Worm (Caenorhabditis elegans) whole organism, mixed stage, embryonic: Measurements from ENCODE around the gene T10F2.5.
A peak's percentile ranks its signal among the peaks of the same experiment; 100 is the strongest.

Experiments
- M03D4.4 ChIP-seq: sonication (generic microtip); optimal IDR thresholded peaks from 2 replicates; lab custom pipeline; 2017; ENCODE audit warnings: mild to moderate bottlenecking, missing genetic modification characterization, missing compliant biosample characterization
- bed-3 ChIP-seq: fragments of 200-800 bp; sonication (Bioruptor generic); optimal IDR thresholded peaks from 3 replicates; lab custom pipeline; 2018; ENCODE audit warnings: mild to moderate bottlenecking, missing genetic modification characterization, moderate library complexity, missing compliant biosample characterization
- blmp-1 ChIP-seq: fragments of 150-350 bp; optimal IDR thresholded peaks from 2 replicates; lab custom pipeline; 2014; ENCODE audit warnings: missing biosample characterization, missing genetic modification characterization
- ceh-39 ChIP-seq: fragments of 150-350 bp; optimal IDR thresholded peaks from 2 replicates; lab custom pipeline; 2014; ENCODE audit warnings: missing biosample characterization, missing genetic modification characterization
- ceh-43 ChIP-seq: fragments of 200-800 bp; sonication (Bioruptor generic); optimal IDR thresholded peaks from 2 replicates; lab custom pipeline; 2018; ENCODE audit warnings: mild to moderate bottlenecking, missing genetic modification characterization, moderate library complexity, missing compliant biosample characterization
- ces-1 ChIP-seq: fragments of 150-350 bp; optimal IDR thresholded peaks from 2 replicates; lab custom pipeline; 2014; ENCODE audit warnings: missing biosample characterization, missing genetic modification reagents, missing genetic modification characterization
- cnd-1 ChIP-seq: fragments of 200-800 bp; sonication (Bioruptor generic); optimal IDR thresholded peaks from 2 replicates; lab custom pipeline; 2018; ENCODE audit warnings: mild to moderate bottlenecking, missing genetic modification characterization, missing compliant biosample characterization
- drap-1 ChIP-seq: fragments of 200-800 bp; sonication (Bioruptor generic); optimal IDR thresholded peaks from 3 replicates; lab custom pipeline; 2018; ENCODE audit warnings: mild to moderate bottlenecking, missing genetic modification characterization, missing compliant biosample characterization
- elt-1 ChIP-seq: sonication (generic microtip); optimal IDR thresholded peaks from 2 replicates; lab custom pipeline; 2017; ENCODE audit warnings: missing genetic modification characterization, mild to moderate bottlenecking, missing compliant biosample characterization, antibody characterized with exemption, moderate library complexity, borderline replicate concordance; ENCODE audit not compliant: insufficient read depth
- elt-3 ChIP-seq: fragments of 150-350 bp; optimal IDR thresholded peaks from 2 replicates; lab custom pipeline; 2014; ENCODE audit warnings: missing biosample characterization, missing genetic modification characterization
- flh-1 ChIP-seq: fragments of 200-800 bp; sonication (Bioruptor generic); optimal IDR thresholded peaks from 2 replicates; lab custom pipeline; 2018; ENCODE audit warnings: mild to moderate bottlenecking, missing genetic modification characterization, moderate library complexity, missing compliant biosample characterization
- ham-2 ChIP-seq: fragments of 200-800 bp; sonication (Bioruptor generic); optimal IDR thresholded peaks from 2 replicates; lab custom pipeline; 2018; ENCODE audit warnings: mild to moderate bottlenecking, missing genetic modification characterization, missing compliant biosample characterization
- hlh-1 ChIP-seq: fragments of 150-350 bp; optimal IDR thresholded peaks from 2 replicates; lab custom pipeline; 2014; ENCODE audit warnings: missing biosample characterization, missing genetic modification reagents, missing genetic modification characterization
- lin-13 ChIP-seq: fragments of 150-350 bp; optimal IDR thresholded peaks from 2 replicates; lab custom pipeline; 2014; ENCODE audit warnings: missing biosample characterization, missing genetic modification characterization
- lsy-2 ChIP-seq: fragments of 150-350 bp; optimal IDR thresholded peaks from 2 replicates; lab custom pipeline; 2014; ENCODE audit warnings: missing biosample characterization, missing genetic modification characterization
- mep-1 ChIP-seq: fragments of 150-350 bp; optimal IDR thresholded peaks from 2 replicates; lab custom pipeline; 2017; ENCODE audit warnings: missing biosample characterization, missing genetic modification reagents, missing genetic modification characterization, inconsistent platforms
- mls-2 ChIP-seq: sonication (generic microtip); optimal IDR thresholded peaks from 2 replicates; lab custom pipeline; 2016; ENCODE audit warnings: mild to moderate bottlenecking, missing genetic modification characterization, moderate library complexity, missing compliant biosample characterization
- nhr-12 ChIP-seq: fragments of 150-350 bp; optimal IDR thresholded peaks from 2 replicates; lab custom pipeline; 2014; ENCODE audit warnings: missing biosample characterization, missing genetic modification characterization
- nhr-2 ChIP-seq: fragments of 150-350 bp; optimal IDR thresholded peaks from 2 replicates; lab custom pipeline; 2014; ENCODE audit warnings: missing biosample characterization, missing genetic modification characterization
- nhr-237 ChIP-seq: fragments of 150-350 bp; optimal IDR thresholded peaks from 2 replicates; lab custom pipeline; 2014; ENCODE audit warnings: missing biosample characterization, missing genetic modification characterization
- nhr-28 ChIP-seq: fragments of 150-350 bp; optimal IDR thresholded peaks from 2 replicates; lab custom pipeline; 2014; ENCODE audit warnings: missing biosample characterization, missing genetic modification characterization
- nhr-76 ChIP-seq: sonication (generic microtip); optimal IDR thresholded peaks from 2 replicates; lab custom pipeline; 2017; ENCODE audit warnings: missing biosample characterization, missing genetic modification characterization
- pha-4 ChIP-seq: fragments of 150-350 bp; optimal IDR thresholded peaks from 2 replicates; lab custom pipeline; 2018; ENCODE audit warnings: missing biosample characterization, missing genetic modification reagents, missing genetic modification characterization
- snpc-4 ChIP-seq: fragments of 150-350 bp; optimal IDR thresholded peaks from 2 replicates; lab custom pipeline; 2014; ENCODE audit warnings: missing biosample characterization, missing genetic modification characterization
- sptf-1 ChIP-seq: sonication (generic microtip); optimal IDR thresholded peaks from 2 replicates; lab custom pipeline; 2017; ENCODE audit warnings: mild to moderate bottlenecking, missing genetic modification characterization, moderate library complexity, missing compliant biosample characterization
- tbx-8 ChIP-seq: fragments of 200-800 bp; sonication (Bioruptor generic); optimal IDR thresholded peaks from 2 replicates; lab custom pipeline; 2018; ENCODE audit warnings: mild to moderate bottlenecking, missing genetic modification characterization, moderate library complexity, missing compliant biosample characterization
- unc-120 ChIP-seq: sonication (generic microtip); optimal IDR thresholded peaks from 2 replicates; lab custom pipeline; 2017; ENCODE audit warnings: missing genetic modification characterization, missing compliant biosample characterization; ENCODE audit not compliant: poor library complexity, severe bottlenecking
- ztf-11 ChIP-seq: fragments of 150-350 bp; optimal IDR thresholded peaks from 2 replicates; lab custom pipeline; 2014; ENCODE audit warnings: missing biosample characterization, missing genetic modification characterization

T10F2.5 gene

DNA sequence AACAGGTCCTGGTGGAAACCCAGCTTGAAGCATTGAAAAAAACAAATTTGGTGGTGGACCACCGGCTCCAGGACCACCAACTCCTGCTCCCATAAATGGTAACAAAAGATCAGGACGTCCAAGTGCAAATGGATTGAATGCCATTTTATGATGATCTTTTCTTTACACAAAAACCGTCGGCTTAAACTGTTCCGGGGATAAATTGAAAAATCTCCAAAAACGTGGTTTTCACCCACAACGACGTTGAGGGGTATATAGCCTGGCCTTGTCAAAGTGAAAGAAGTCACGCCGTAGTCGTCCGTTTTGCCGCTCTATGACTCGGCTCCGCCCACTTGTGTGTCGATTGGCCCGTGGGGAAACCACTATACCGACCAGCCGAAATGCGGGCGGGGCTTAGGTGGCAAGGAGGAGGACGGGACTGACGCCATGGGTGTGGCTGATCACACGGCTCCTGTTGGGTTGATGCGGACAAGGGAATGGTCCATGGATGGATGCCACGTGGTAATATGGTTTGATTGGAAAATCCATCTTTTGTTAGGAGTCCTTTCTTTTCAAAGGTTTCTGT is 23.3 kb downstream of the T10F2.5 start, which contains the start of gene tbx-2:
Gene tbx-2, minus strand, starts transcription at position 264 of the 565 bp plus-strand sequence.
- TF ChIP-seq lin-13 (no peak), nhr-12 (tag; lab: Kevin White, UChicago) (no peak), lsy-2 (tag; lab: Kevin White, UChicago) (peak; percentile 55), nhr-28 (tag; lab: Kevin White, UChicago) (no peak), ceh-39 (no peak), nhr-237 (tag; lab: Kevin White, UChicago) (no peak), ham-2 (GFP tag; lab: Kevin White, UChicago) (no peak), ztf-11 (tag; lab: Kevin White, UChicago) (no peak), bed-3 (no peak), mep-1 (tag; lab: Kevin White, UChicago) (no peak), blmp-1 (tag; lab: Kevin White, UChicago) (no peak), mls-2 (tag; lab: Kevin White, UChicago) (no peak), unc-120 (peak; percentile 6), snpc-4 (no peak), elt-3 (no peak), hlh-1 (tag; lab: Kevin White, UChicago) (no peak), nhr-76 (tag; lab: Kevin White, UChicago) (no peak)

ce11 chrIII:5134506-5134905 is 24.9 kb downstream of the T10F2.5 start:
- TF ChIP-seq bed-3: no peak
- TF ChIP-seq ham-2 (GFP tag; lab: Kevin White, UChicago): no peak
- TF ChIP-seq mep-1 (tag; lab: Kevin White, UChicago): no peak

- no peak for TF ChIP-seq ceh-39
- TF ChIP-seq nhr-12 (tag; lab: Kevin White, UChicago): no peak
- no peak for TF ChIP-seq tbx-8 (GFP tag; lab: Kevin White, UChicago)
- no peak for TF ChIP-seq cnd-1 (tag; lab: Kevin White, UChicago)
- no peak for TF ChIP-seq ztf-11 (tag; lab: Kevin White, UChicago)
- no peak for TF ChIP-seq M03D4.4 (tag; lab: Kevin White, UChicago)
- no peak for TF ChIP-seq ceh-43 (GFP tag; lab: Kevin White, UChicago)
- no peak for TF ChIP-seq mls-2 (tag; lab: Kevin White, UChicago)
- TF ChIP-seq nhr-2: no peak
- no peak for TF ChIP-seq hlh-1 (tag; lab: Kevin White, UChicago)
- TF ChIP-seq ces-1: no peak
- no peak for TF ChIP-seq sptf-1 (tag; lab: Kevin White, UChicago)
- no peak for TF ChIP-seq elt-1
- TF ChIP-seq nhr-237 (tag; lab: Kevin White, UChicago): no peak
- no peak for TF ChIP-seq ham-2 (GFP tag; lab: Kevin White, UChicago)
- TF ChIP-seq nhr-76 (tag; lab: Kevin White, UChicago): no peak
Observed at ce11 chrIII:5130654-5131053, 28.8 kb downstream of the T10F2.5 start.

ce11 chrIII:5129261-5129660 is 30.1 kb downstream of the T10F2.5 start:
- TF ChIP-seq ces-1 (no peak), pha-4 (tag; lab: Kevin White, UChicago) (no peak), elt-1 (no peak), M03D4.4 (tag; lab: Kevin White, UChicago) (no peak), lsy-2 (tag; lab: Kevin White, UChicago) (no peak)

DNA sequence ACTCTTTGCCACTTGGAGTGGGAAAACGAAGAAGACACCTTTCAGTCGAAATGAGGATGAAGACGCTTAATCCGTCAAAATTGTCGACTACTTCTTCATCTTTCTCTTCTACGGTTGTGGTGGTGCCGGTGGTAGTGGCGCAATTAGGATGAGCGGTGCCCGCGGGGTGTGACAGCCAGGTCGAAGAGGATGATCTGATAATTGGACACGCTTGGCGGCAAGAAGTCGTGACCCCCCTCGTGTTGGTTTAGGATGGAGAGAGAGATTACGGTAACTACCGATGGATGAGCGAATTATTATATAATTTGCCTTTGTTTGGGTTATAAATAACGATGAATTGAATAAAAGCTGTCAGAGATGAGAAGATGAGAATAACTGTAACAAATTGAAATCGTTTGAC is 32.4 kb downstream of the T10F2.5 start:
- TF ChIP-seq nhr-28 (tag; lab: Kevin White, UChicago) (no peak), nhr-2 (peak; percentile 79)

DNA sequence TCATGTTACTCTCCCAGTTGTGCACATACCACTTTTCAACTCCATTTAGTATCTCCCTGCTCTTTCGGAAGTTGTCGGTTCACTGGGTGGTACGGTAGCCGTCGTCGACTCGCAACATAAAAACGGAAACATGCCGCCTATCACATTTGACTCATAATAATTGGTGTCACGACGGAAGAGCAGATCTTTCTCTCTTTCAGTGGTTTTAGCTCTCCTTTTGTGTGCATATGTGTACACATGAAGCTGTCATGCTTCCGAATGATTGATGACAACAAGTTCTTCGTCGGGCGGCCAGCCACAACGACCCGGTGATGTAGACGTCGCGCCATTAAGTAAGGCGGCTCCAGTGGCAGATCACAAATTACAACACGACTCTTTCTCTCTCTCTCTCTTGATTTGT is 33.6 kb downstream of the T10F2.5 start:
- TF ChIP-seq ceh-43 (GFP tag; lab: Kevin White, UChicago) (no peak), unc-120 (no peak), nhr-2 (no peak), nhr-28 (tag; lab: Kevin White, UChicago) (no peak), hlh-1 (tag; lab: Kevin White, UChicago) (no peak), snpc-4 (no peak), flh-1 (no peak), drap-1 (GFP tag; lab: Kevin White, UChicago) (no peak), lin-13 (no peak), ham-2 (GFP tag; lab: Kevin White, UChicago) (no peak), nhr-76 (tag; lab: Kevin White, UChicago) (no peak)
